Worm (Caenorhabditis elegans) whole organism, late embryonic: ENCODE results near the gene srbc-77.

Source experiments
- C08G9.2 ChIP-seq: sonication (generic microtip); optimal IDR thresholded peaks from 2 replicates; lab custom pipeline; 2016; ENCODE audit warnings: mild to moderate bottlenecking, missing genetic modification characterization, moderate library complexity, missing compliant biosample characterization
- C38D4.7 ChIP-seq: fragments of 200-800 bp; sonication (Bioruptor generic); optimal IDR thresholded peaks from 2 replicates; lab custom pipeline; 2018; ENCODE audit warnings: mild to moderate bottlenecking, missing genetic modification characterization, moderate library complexity, missing compliant biosample characterization
- ceh-14 ChIP-seq: sonication (generic microtip); optimal IDR thresholded peaks from 2 replicates; lab custom pipeline; 2016; ENCODE audit warnings: missing genotype, missing genetic modification characterization, missing compliant biosample characterization
- ceh-19 ChIP-seq: fragments of 200-800 bp; sonication (Bioruptor generic); optimal IDR thresholded peaks from 2 replicates; lab custom pipeline; 2018; ENCODE audit warnings: mild to moderate bottlenecking, missing genetic modification characterization, missing compliant biosample characterization
- ceh-24 ChIP-seq: sonication (generic microtip); optimal IDR thresholded peaks from 2 replicates; lab custom pipeline; 2016; ENCODE audit warnings: mild to moderate bottlenecking, missing genetic modification characterization, missing compliant biosample characterization
- ceh-45 ChIP-seq: fragments of 200-800 bp; sonication (Bioruptor generic); IDR thresholded peaks from 2 replicates; pipeline ENCODE4 v1.3.6; 2022; ENCODE audit warnings: missing genetic modification reagents, missing genetic modification characterization, missing compliant biosample characterization
- ceh-48 ChIP-seq: sonication (generic microtip); optimal IDR thresholded peaks from 2 replicates; lab custom pipeline; 2016; ENCODE audit warnings: missing genetic modification characterization, inconsistent platforms, missing compliant biosample characterization
- ceh-6 ChIP-seq: fragments of 200-800 bp; sonication (Bioruptor generic); optimal IDR thresholded peaks from 2 replicates; lab custom pipeline; 2018; ENCODE audit warnings: mild to moderate bottlenecking, missing genetic modification characterization, missing compliant biosample characterization
- ceh-9 ChIP-seq: sonication (generic microtip); optimal IDR thresholded peaks from 2 replicates; lab custom pipeline; 2016; ENCODE audit warnings: mild to moderate bottlenecking, missing genetic modification characterization, inconsistent platforms, missing compliant biosample characterization
- elt-2 ChIP-seq: sonication (generic microtip); optimal IDR thresholded peaks from 2 replicates; lab custom pipeline; 2016; ENCODE audit warnings: missing genetic modification reagents, missing genetic modification characterization, missing compliant biosample characterization
- elt-4 ChIP-seq: sonication (generic microtip); optimal IDR thresholded peaks from 2 replicates; lab custom pipeline; 2016; ENCODE audit warnings: missing genetic modification characterization, missing compliant biosample characterization
- ets-4 ChIP-seq: sonication (generic microtip); optimal IDR thresholded peaks from 2 replicates; lab custom pipeline; 2016; ENCODE audit warnings: missing genetic modification characterization, missing compliant biosample characterization
- fax-1 ChIP-seq: sonication (generic microtip); optimal IDR thresholded peaks from 2 replicates; lab custom pipeline; 2016; ENCODE audit warnings: missing genotype, missing genetic modification characterization, missing compliant biosample characterization
- fkh-10 ChIP-seq: fragments of 150-350 bp; optimal IDR thresholded peaks from 2 replicates; lab custom pipeline; 2014; ENCODE audit warnings: missing biosample characterization, missing genetic modification reagents, missing genetic modification characterization
- hlh-13 ChIP-seq: fragments of 200-800 bp; sonication (Bioruptor generic); optimal IDR thresholded peaks from 2 replicates; lab custom pipeline; 2018; ENCODE audit warnings: mild to moderate bottlenecking, missing genetic modification characterization, missing compliant biosample characterization
- hlh-15 ChIP-seq: sonication (generic microtip); optimal IDR thresholded peaks from 2 replicates; lab custom pipeline; 2016; ENCODE audit warnings: missing genetic modification characterization, missing compliant biosample characterization
- hlh-30 ChIP-seq: sonication (generic microtip); optimal IDR thresholded peaks from 2 replicates; lab custom pipeline; 2017; ENCODE audit warnings: antibody characterized with exemption, missing genetic modification characterization, missing compliant biosample characterization; ENCODE audit not compliant: insufficient read depth
- hlh-6 ChIP-seq: sonication (generic microtip); optimal IDR thresholded peaks from 2 replicates; lab custom pipeline; 2016; ENCODE audit warnings: missing genotype, missing genetic modification characterization, missing compliant biosample characterization
- lim-6 ChIP-seq: sonication (generic microtip); optimal IDR thresholded peaks from 2 replicates; lab custom pipeline; 2016; ENCODE audit warnings: missing genetic modification characterization, missing compliant biosample characterization
- lin-11 ChIP-seq: fragments of 200-800 bp; sonication (Bioruptor generic); optimal IDR thresholded peaks from 2 replicates; lab custom pipeline; 2018; ENCODE audit warnings: mild to moderate bottlenecking, missing genetic modification characterization, missing compliant biosample characterization
- madf-2 ChIP-seq: sonication (generic microtip); optimal IDR thresholded peaks from 2 replicates; lab custom pipeline; 2017; ENCODE audit warnings: missing genetic modification characterization, missing compliant biosample characterization
- mec-3 ChIP-seq: sonication (generic microtip); optimal IDR thresholded peaks from 2 replicates; lab custom pipeline; 2016; ENCODE audit warnings: borderline replicate concordance, missing genetic modification characterization, missing compliant biosample characterization
- nhr-232 ChIP-seq: sonication (generic microtip); optimal IDR thresholded peaks from 2 replicates; lab custom pipeline; 2016; ENCODE audit warnings: missing genetic modification characterization, missing compliant biosample characterization
- npax-4 ChIP-seq: sonication (generic microtip); optimal IDR thresholded peaks from 2 replicates; lab custom pipeline; 2016; ENCODE audit warnings: missing genetic modification characterization, missing compliant biosample characterization
- pag-3 ChIP-seq: sonication (generic microtip); optimal IDR thresholded peaks from 2 replicates; lab custom pipeline; 2016; ENCODE audit warnings: missing compliant biosample characterization, missing genetic modification characterization, borderline replicate concordance
- pat-9 ChIP-seq: fragments of 200-800 bp; sonication (Bioruptor generic); optimal IDR thresholded peaks from 2 replicates; lab custom pipeline; 2018; ENCODE audit warnings: mild to moderate bottlenecking, missing genetic modification characterization, moderate library complexity, missing compliant biosample characterization
- pax-1 ChIP-seq: fragments of 150-350 bp; optimal IDR thresholded peaks from 2 replicates; lab custom pipeline; 2014; ENCODE audit warnings: missing biosample characterization, missing genetic modification characterization
- pros-1 ChIP-seq: fragments of 150-350 bp; optimal IDR thresholded peaks from 2 replicates; lab custom pipeline; 2014; ENCODE audit warnings: missing biosample characterization, missing genetic modification reagents, missing genetic modification characterization
- sdc-2 ChIP-seq: sonication (generic microtip); optimal IDR thresholded peaks from 2 replicates; lab custom pipeline; 2016; ENCODE audit warnings: missing genotype, missing genetic modification characterization, missing compliant biosample characterization
- sox-2 ChIP-seq: fragments of 200-800 bp; sonication (Bioruptor generic); IDR thresholded peaks from 2 replicates; pipeline ENCODE4 v1.3.6; 2022; ENCODE audit warnings: missing genetic modification reagents, missing genetic modification characterization, missing compliant biosample characterization
- tbx-2 ChIP-seq: sonication (generic microtip); optimal IDR thresholded peaks from 2 replicates; lab custom pipeline; 2016; ENCODE audit warnings: missing genetic modification characterization, missing compliant biosample characterization
- tbx-7 ChIP-seq: sonication (generic microtip); optimal IDR thresholded peaks from 2 replicates; lab custom pipeline; 2016; ENCODE audit warnings: missing genotype, missing genetic modification characterization, missing compliant biosample characterization
- ttx-3 ChIP-seq: sonication (generic microtip); optimal IDR thresholded peaks from 2 replicates; lab custom pipeline; 2016; ENCODE audit warnings: missing genetic modification reagents, missing genetic modification characterization, missing compliant biosample characterization
- unc-3 ChIP-seq, 2 experiments: fragments of 200-800 bp in 1 of 2; sonication (Bioruptor generic) in 1 of 2; sonication (generic microtip) in 1 of 2; conservative IDR thresholded peaks in 1 of 2; optimal IDR thresholded peaks in 1 of 2; 2 replicates each; pipeline versions ENCODE4 v1.3.6 to Lab custom; 2016 to 2022; ENCODE audit warnings: missing compliant biosample characterization in 2 of 2, missing genetic modification characterization in 2 of 2, missing genetic modification reagents in 1 of 2
- unc-42 ChIP-seq: sonication (generic microtip); optimal IDR thresholded peaks from 2 replicates; lab custom pipeline; 2016; ENCODE audit warnings: missing genotype, missing genetic modification characterization, missing compliant biosample characterization
- unc-86 ChIP-seq: sonication (generic microtip); optimal IDR thresholded peaks from 2 replicates; lab custom pipeline; 2016; ENCODE audit warnings: missing genetic modification characterization, missing compliant biosample characterization
- zip-5 ChIP-seq: sonication (generic microtip); optimal IDR thresholded peaks from 2 replicates; lab custom pipeline; 2016; ENCODE audit warnings: missing genetic modification characterization, missing compliant biosample characterization
- ztf-16 ChIP-seq: sonication (generic microtip); optimal IDR thresholded peaks from 2 replicates; lab custom pipeline; 2017; ENCODE audit warnings: missing genetic modification characterization, missing compliant biosample characterization

Gene srbc-77

DNA sequence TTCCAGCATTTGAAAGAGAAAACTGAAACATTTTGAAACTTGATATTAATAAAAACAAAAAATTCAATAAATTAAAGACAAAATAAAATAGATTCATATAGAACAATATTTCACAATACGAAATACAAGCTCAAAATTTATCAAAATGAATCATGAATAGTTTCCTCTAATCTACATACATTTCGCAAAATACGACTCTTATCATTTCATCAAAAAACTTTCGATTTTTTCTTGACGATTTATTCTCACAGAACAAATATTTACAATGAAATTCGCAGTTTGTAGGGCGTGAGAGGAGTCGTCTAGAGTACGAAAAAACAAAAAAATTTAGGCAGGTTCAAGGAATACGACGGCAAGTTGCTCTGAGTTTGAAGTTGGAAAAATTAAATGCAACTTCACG is 39.9 kb upstream of the srbc-77 start:
- TF ChIP-seq lim-6 (tag; lab: Kevin White, UChicago): no peak
- no peak for TF ChIP-seq hlh-15
- no peak for TF ChIP-seq C08G9.2
- TF ChIP-seq tbx-2 (tag; lab: Kevin White, UChicago): no peak
- TF ChIP-seq ceh-48 (tag; lab: Kevin White, UChicago): no peak
- no peak for TF ChIP-seq pat-9 (tag; lab: Kevin White, UChicago)
- no peak for TF ChIP-seq ceh-45 (GFP tag; lab: Robert Waterston, UW)
- no peak for TF ChIP-seq fkh-10 (GFP tag; lab: Kevin White, UChicago)
- no peak for TF ChIP-seq lin-11 (tag; lab: Kevin White, UChicago)
- no peak for TF ChIP-seq ceh-19 (GFP tag; lab: Kevin White, UChicago)
- no peak for TF ChIP-seq unc-42 (tag; lab: Kevin White, UChicago)
- TF ChIP-seq unc-3 (GFP tag; conservative IDR thresholded peaks at IDR 0.05; lab: Robert Waterston, UW): no peak
- TF ChIP-seq unc-3 (tag; optimal IDR thresholded peaks at IDR 0.05; lab: Kevin White, UChicago): no peak
- TF ChIP-seq unc-86: no peak
- TF ChIP-seq ceh-14: no peak
- TF ChIP-seq ttx-3 (tag; lab: Kevin White, UChicago): no peak
- TF ChIP-seq elt-2 (tag; lab: Kevin White, UChicago): no peak
- no peak for TF ChIP-seq nhr-232 (tag; lab: Kevin White, UChicago)
- no peak for TF ChIP-seq hlh-13 (GFP tag; lab: Kevin White, UChicago)

DNA sequence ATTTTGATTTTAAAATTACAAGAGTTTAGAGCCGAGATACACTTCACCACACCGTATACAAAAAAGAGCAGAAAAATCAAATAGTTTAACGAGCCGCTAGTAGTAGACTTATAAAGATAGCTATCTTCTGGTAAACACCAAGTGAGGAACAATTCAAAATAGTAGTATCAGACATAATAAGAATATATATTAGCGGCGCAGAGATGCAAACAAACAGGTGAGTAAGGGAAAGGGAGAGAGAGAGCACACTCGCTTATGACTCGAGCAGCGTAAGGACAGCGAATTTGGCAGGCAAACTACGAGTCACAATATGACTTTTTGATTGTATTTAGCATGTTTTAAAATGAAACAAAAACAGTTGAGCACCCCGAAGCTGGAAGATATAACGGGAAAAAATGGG is 38.7 kb upstream of the srbc-77 start:
- TF ChIP-seq fax-1 (tag; lab: Kevin White, UChicago): no peak
- TF ChIP-seq elt-4 (tag; lab: Kevin White, UChicago): no peak
- TF ChIP-seq hlh-6 (tag; lab: Kevin White, UChicago): no peak
- TF ChIP-seq sox-2: no peak
- TF ChIP-seq ceh-14: no peak

DNA sequence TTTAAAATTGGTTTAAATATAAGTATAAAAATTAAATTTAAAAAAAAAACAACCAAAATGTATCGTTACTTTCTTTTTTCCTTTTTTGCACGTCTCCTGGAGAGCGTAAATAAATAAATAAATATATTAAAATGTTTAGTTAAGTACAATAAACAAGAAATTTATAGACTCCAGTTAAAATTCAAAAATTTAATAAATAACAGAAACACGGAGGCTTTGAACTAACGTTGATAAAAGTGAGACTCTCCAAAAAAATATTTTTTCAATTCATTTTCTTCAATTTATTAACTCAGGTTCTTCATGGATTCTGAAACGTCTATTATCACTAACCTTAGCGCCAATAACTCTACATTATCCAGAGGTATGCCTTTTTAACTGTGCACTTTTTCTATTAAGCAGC is 38.2 kb upstream of the srbc-77 start, which contains the start of gene T06C12.12:
TSS of gene T06C12.12 (plus strand) at position 301 of the 400 bp plus-strand sequence.
- TF ChIP-seq ceh-14: no peak
- TF ChIP-seq ceh-6: no peak
- no peak for TF ChIP-seq ets-4 (tag; lab: Kevin White, UChicago)
- no peak for TF ChIP-seq pros-1
- no peak for TF ChIP-seq hlh-13 (GFP tag; lab: Kevin White, UChicago)
- TF ChIP-seq nhr-232 (tag; lab: Kevin White, UChicago): no peak

ce11 chrV:15892696-15893095 is 37.3 kb upstream of the srbc-77 start, which contains the start of gene T06C12.11:
TSS of gene T06C12.11 (plus strand) at chrV:15892996.
- no peak for TF ChIP-seq pag-3 (tag; lab: Kevin White, UChicago)
- no peak for TF ChIP-seq mec-3 (tag; lab: Kevin White, UChicago)
- no peak for TF ChIP-seq pat-9 (tag; lab: Kevin White, UChicago)
- TF ChIP-seq pax-1 (tag; lab: Kevin White, UChicago): no peak
- TF ChIP-seq madf-2 (tag; lab: Kevin White, UChicago): no peak
- no peak for TF ChIP-seq tbx-7 (tag; lab: Kevin White, UChicago)
- no peak for TF ChIP-seq ceh-6
- no peak for TF ChIP-seq ceh-24 (tag; lab: Kevin White, UChicago)
- TF ChIP-seq ceh-9: no peak
- no peak for TF ChIP-seq sdc-2 (tag; lab: Kevin White, UChicago)
- TF ChIP-seq npax-4 (tag; lab: Kevin White, UChicago): no peak

DNA sequence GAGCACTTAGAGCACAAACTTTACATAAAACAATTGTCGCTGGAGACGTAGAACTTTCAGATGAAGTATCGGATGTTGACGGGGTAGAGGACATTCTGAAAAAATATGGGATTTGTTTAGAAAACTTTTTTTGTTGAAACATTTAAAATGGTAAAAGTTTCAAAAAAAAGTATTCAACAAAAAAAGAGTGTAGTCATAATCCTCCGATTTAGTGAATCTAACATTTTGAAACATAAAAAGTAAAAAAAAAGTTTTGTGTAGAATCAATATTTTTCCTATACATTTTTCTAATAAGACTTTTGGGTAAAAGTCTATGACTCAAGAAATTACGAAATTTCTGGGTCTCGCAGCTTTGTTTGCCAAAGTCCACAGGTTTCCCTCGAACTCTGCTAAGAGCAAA is 33.3 kb upstream of the srbc-77 start, which contains the start of gene nhr-213:
TSS of gene nhr-213 (minus strand) at position 101 of the 400 bp plus-strand sequence.
- no peak for TF ChIP-seq unc-42 (tag; lab: Kevin White, UChicago)
- TF ChIP-seq ztf-16 (tag; lab: Kevin White, UChicago): no peak
- TF ChIP-seq C38D4.7: no peak
- TF ChIP-seq C08G9.2: no peak
- no peak for TF ChIP-seq hlh-6 (tag; lab: Kevin White, UChicago)
- no peak for TF ChIP-seq lim-6 (tag; lab: Kevin White, UChicago)
- TF ChIP-seq hlh-30: no peak
- TF ChIP-seq hlh-15: no peak
- TF ChIP-seq zip-5: no peak
